Fruit fly (Drosophila melanogaster): ENCODE results near the gene Ugt36A1.

The Ugt36A1 gene

DNA sequence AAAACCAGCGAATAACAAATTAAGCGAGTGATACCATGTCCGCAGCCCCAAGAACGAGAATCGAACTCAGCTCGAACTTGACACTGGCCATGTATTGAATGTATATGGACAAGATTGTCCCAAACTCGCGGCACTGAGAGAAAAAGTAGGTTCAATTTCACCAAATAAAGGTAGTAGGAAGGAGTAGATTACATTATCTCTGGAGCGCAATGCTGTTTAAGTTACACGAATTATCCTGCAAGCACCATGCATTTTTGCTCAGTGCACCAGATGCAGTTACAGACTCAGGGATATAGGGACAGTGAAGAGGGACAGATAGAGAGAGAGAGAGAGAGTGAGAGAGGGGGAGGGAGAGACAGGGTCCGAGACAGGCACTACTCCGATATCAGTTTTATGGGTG is 24.9 kb upstream of the Ugt36A1 start (continued):
- TF ChIP-seq CG42726 (GFP tag; IDR thresholded peaks at IDR 0.05; ENCODE audit: partially characterized antibody) (no peak), Spps (tag; optimal IDR thresholded peaks at IDR 0.05) (peak; percentile 42), Trl (optimal IDR thresholded peaks at IDR 0.05) (peak in 1 of 2 experiments; percentile 23), Trl (GFP tag; optimal IDR thresholded peaks at IDR 0.05) (peak; percentile 37), MESR4 (GFP tag; optimal IDR thresholded peaks at IDR 0.05) (no peak), Adf1 (GFP tag; IDR thresholded peaks at IDR 0.05) (no peak), Neu2 (GFP tag; optimal IDR thresholded peaks at IDR 0.05; ENCODE audit: borderline replicate concordance) (no peak), CG2889 (GFP tag; IDR thresholded peaks at IDR 0.05) (no peak), Xrp1 (GFP tag; IDR thresholded peaks at IDR 0.05) (peak; percentile 77), bsh (GFP tag; optimal IDR thresholded peaks at IDR 0.05) (peak in 1 of 2 experiments; percentile 68), CG13296 (GFP tag; optimal IDR thresholded peaks at IDR 0.05) (no peak), H2.0 (GFP tag; IDR thresholded peaks at IDR 0.05) (no peak), CG18599 (GFP tag; optimal IDR thresholded peaks at IDR 0.05) (no peak), Nf-YB (GFP tag; optimal IDR thresholded peaks at IDR 0.05) (peak; percentile 4), Vsx1 (GFP tag; optimal IDR thresholded peaks at IDR 0.05) (no peak), nerfin-1 (tag; optimal IDR thresholded peaks at IDR 0.05) (no peak), cwo (GFP tag; optimal IDR thresholded peaks at IDR 0.05) (no peak), MBD-R2 (GFP tag; IDR thresholded peaks at IDR 0.05) (no peak), CG1233 (GFP tag; optimal IDR thresholded peaks at IDR 0.05) (peak; percentile 32), gcm (GFP tag; optimal IDR thresholded peaks at IDR 0.05) (peak; percentile 9), tio (GFP tag; optimal IDR thresholded peaks at IDR 0.05) (peak; percentile 61), Hr51 (GFP tag; optimal IDR thresholded peaks at IDR 0.05) (peak in 1 of 2 experiments; percentile 46), CG13287 (GFP tag; IDR thresholded peaks at IDR 0.05; ENCODE audit: partially characterized antibody) (no peak), NFAT (GFP tag; IDR thresholded peaks at IDR 0.05) (no peak), Nf-YA (GFP tag; IDR thresholded peaks at IDR 0.05) (0 out of 2 replicates have a peak, but pooled peaks have one; percentile 22), CG4282 (GFP tag; optimal IDR thresholded peaks at IDR 0.05) (no peak), CG10274 (GFP tag; optimal IDR thresholded peaks at IDR 0.05) (no peak), otp (GFP tag; IDR thresholded peaks at IDR 0.05) (peak; percentile 69; the same call in 1 of the 3 replicates), CG17186 (GFP tag; optimal IDR thresholded peaks at IDR 0.05) (peak; percentile 27), lilli (GFP tag; optimal IDR thresholded peaks at IDR 0.05) (peak; percentile 47), CG11093 (GFP tag; IDR thresholded peaks at IDR 0.05) (no peak), dati (GFP tag; IDR thresholded peaks at IDR 0.05) (no peak), CG4424 (GFP tag; optimal IDR thresholded peaks at IDR 0.05) (peak; percentile 50), pros (GFP tag; optimal IDR thresholded peaks at IDR 0.05) (no peak), CG10366 (GFP tag; IDR thresholded peaks at IDR 0.05) (peak; percentile 45; the same call in 1 of the 2 replicates), CG1603 (tag; optimal IDR thresholded peaks at IDR 0.05) (peak; percentile 85), Drgx (GFP tag; IDR thresholded peaks at IDR 0.05) (peak; percentile 28; the same call in 1 of the 2 replicates), CG7786 (GFP tag; optimal IDR thresholded peaks at IDR 0.05) (peak; percentile 60), CG12155 (GFP tag; optimal IDR thresholded peaks at IDR 0.05) (peak; percentile 35), CG9609 (GFP tag; optimal IDR thresholded peaks at IDR 0.05) (peak; percentile 52), CG8478 (optimal IDR thresholded peaks at IDR 0.05) (no peak), knrl (GFP tag; IDR thresholded peaks at IDR 0.05; ENCODE audit: partially characterized antibody) (no peak), CG3995 (GFP tag; optimal IDR thresholded peaks at IDR 0.05) (no peak), D (optimal IDR thresholded peaks at IDR 0.05) (no peak), D (GFP tag; optimal IDR thresholded peaks at IDR 0.05) (peak; percentile 33), Meics (GFP tag; optimal IDR thresholded peaks at IDR 0.05) (no peak), p53 (GFP tag; optimal IDR thresholded peaks at IDR 0.05) (peak; percentile 18), Ets97D (GFP tag; optimal IDR thresholded peaks at IDR 0.05) (no peak), bigmax (GFP tag; optimal IDR thresholded peaks at IDR 0.05) (no peak), mirr (GFP tag; optimal IDR thresholded peaks at IDR 0.05) (no peak), Side (GFP tag; optimal IDR thresholded peaks at IDR 0.05) (peak; percentile 46)
